Worm (Caenorhabditis elegans): ENCODE measurements around the gene Y38H6C.23.

DNA sequence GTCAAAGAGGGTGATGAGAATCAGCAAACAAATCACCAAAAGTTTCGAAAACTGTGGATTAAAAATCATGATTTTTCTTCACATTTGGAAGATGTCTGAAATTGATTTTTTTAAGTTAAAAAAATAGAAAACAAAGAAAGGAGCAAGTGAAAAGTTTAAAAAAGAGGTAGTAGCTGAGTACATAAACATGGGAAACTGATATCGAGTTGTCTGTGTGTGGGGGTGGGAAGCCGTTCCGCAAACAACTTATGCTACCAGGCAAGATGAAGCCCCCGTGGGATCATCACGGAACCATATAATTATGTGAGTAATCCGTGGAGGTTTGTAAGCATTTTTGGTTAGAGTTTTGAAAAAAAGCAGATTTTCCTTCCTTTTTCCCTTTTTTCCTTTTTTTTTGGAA is 5.1 kb downstream of the Y38H6C.23 start, which contains the start of gene Y38H6C.20:
- TF ChIP-seq flt-1 (GFP tag; IDR thresholded peaks at IDR 0.05) (no peak), ref-1 (GFP tag; conservative IDR thresholded peaks at IDR 0.05) (no peak), med-1 (GFP tag; optimal IDR thresholded peaks at IDR 0.05; ENCODE audit: insufficient read depth) (no peak), cog-1 (tag; optimal IDR thresholded peaks at IDR 0.05) (no peak), ztf-29 (GFP tag; IDR thresholded peaks at IDR 0.05) (no peak), T22C8.4 (GFP tag; IDR thresholded peaks at IDR 0.05) (no peak), klf-2 (GFP tag; conservative IDR thresholded peaks at IDR 0.05) (no peak), ztf-23 (GFP tag; IDR thresholded peaks at IDR 0.05) (no peak), tab-1 (GFP tag; IDR thresholded peaks at IDR 0.05) (no peak)

Data from whole organism, midembryonic.